Fruit fly (Drosophila melanogaster): ENCODE results near the gene Sgs3.

DNA sequence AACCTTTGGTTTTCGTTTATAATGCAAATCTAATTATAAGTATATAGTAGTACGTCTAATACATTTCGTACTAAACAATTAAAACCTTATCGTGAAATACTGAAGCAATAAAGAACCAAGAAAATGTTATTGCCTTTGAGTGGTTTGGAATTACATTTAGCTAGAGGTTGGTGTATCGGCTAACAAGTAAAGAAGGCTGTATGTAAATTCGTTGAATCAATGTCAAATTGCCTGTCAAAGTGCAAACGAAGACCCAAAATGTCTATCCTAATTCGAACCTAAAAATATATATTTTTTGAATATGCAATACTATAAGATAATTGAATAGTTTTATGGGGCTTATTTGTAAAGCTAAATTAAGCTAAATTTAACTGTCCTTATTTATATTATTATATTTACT, 778 bp upstream of the Sgs3 start:
- TF ChIP-seq CG33017 (tag; optimal IDR thresholded peaks at IDR 0.05) (no peak), CG11617 (GFP tag; optimal IDR thresholded peaks at IDR 0.05) (no peak), Mnt (GFP tag; optimal IDR thresholded peaks at IDR 0.05) (no peak), CG12768 (GFP tag; optimal IDR thresholded peaks at IDR 0.05) (no peak), pad (GFP tag; optimal IDR thresholded peaks at IDR 0.05) (no peak), CG14711 (tag; optimal IDR thresholded peaks at IDR 0.05) (no peak), cic (GFP tag; optimal IDR thresholded peaks at IDR 0.05) (no peak), Clk (GFP tag; optimal IDR thresholded peaks at IDR 0.05) (no peak), tj (GFP tag; optimal IDR thresholded peaks at IDR 0.05) (no peak), CG7045 (GFP tag; optimal IDR thresholded peaks at IDR 0.05) (no peak)

Measured in whole organism, adult.